Fruit fly (Drosophila melanogaster) S2 (cell line): ENCODE data around the gene CG3987.

Experiments used
- CG8478 ChIP-seq: fragments of >200 bp; optimal IDR thresholded peaks from 2 replicates; lab custom pipeline; 2018
- CTCF ChIP-seq, 2 experiments: fragments of >200 bp; optimal IDR thresholded peaks; 2 replicates each; lab custom pipeline; 2018

DNA sequence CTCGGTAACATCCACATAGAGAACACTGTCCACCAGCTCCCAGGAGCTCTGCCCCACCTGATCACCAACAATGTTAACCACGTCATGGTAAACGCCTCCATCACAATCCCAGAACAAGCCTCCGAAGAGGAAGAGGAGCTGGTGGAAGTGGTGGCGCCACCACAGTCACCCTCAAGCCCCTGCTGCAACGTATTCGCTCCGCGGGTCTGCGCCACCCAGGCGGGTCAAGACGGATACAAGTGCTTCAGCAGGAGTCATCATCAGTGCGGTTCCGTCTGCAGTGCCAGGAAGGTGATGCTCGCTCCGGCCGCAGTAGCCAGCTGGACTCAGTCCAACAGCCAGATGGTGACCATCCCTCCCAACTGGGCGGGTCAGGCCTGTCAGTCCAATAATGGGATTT is 1.5 kb upstream of the CG3987 start:
- no peak for TF ChIP-seq CTCF (optimal IDR thresholded peaks at IDR 0.05; lab: Kevin White, UChicago)
- no peak for TF ChIP-seq CG8478 (lab: Kevin White, UChicago)
